Worm (Caenorhabditis elegans): Measurements from ENCODE around the gene fbxa-1.

The fbxa-1 gene

ce11 chrIII:2304149-2304548, 3.8 kb downstream of the fbxa-1 start:
- TF ChIP-seq him-1 (tag; optimal IDR thresholded peaks at IDR 0.05) (no peak), W03F9.2 (tag; optimal IDR thresholded peaks at IDR 0.05) (no peak), dao-5 (tag; optimal IDR thresholded peaks at IDR 0.05) (no peak)

ce11 chrIII:2294736-2295135, 13.2 kb downstream of the fbxa-1 start:
- TF ChIP-seq him-1 (tag; optimal IDR thresholded peaks at IDR 0.05) = no peak
- TF ChIP-seq W03F9.2 (tag; optimal IDR thresholded peaks at IDR 0.05) = no peak
- no peak for TF ChIP-seq dao-5 (tag; optimal IDR thresholded peaks at IDR 0.05)

- TF ChIP-seq dao-5 (tag; optimal IDR thresholded peaks at IDR 0.05) = no peak
- no peak for TF ChIP-seq him-1 (tag; optimal IDR thresholded peaks at IDR 0.05)
- no peak for TF ChIP-seq W03F9.2 (tag; optimal IDR thresholded peaks at IDR 0.05)
These were observed 16.8 kb downstream of the fbxa-1 start, which contains the start of gene fbxa-219 for ce11 chrIII:2291139-2291538. TSS of gene fbxa-219 (plus strand) at chrIII:2291415.

ce11 chrIII:2288261-2288660, 19.7 kb downstream of the fbxa-1 start:
- TF ChIP-seq dao-5 (tag; optimal IDR thresholded peaks at IDR 0.05) (no peak), W03F9.2 (tag; optimal IDR thresholded peaks at IDR 0.05) (no peak), him-1 (tag; optimal IDR thresholded peaks at IDR 0.05) (no peak)

- TF ChIP-seq dao-5 (tag; optimal IDR thresholded peaks at IDR 0.05) (no peak), him-1 (tag; optimal IDR thresholded peaks at IDR 0.05) (no peak), W03F9.2 (tag; optimal IDR thresholded peaks at IDR 0.05) (no peak)
These were observed 24.5 kb downstream of the fbxa-1 start for ce11 chrIII:2283341-2283847.

ce11 chrIII:2281975-2282957, 25.7 kb downstream of the fbxa-1 start, which contains the start of gene Y54F10BM.3:
TSS of gene Y54F10BM.3 (plus strand) at chrIII:2282025.
- no peak for TF ChIP-seq W03F9.2 (tag; optimal IDR thresholded peaks at IDR 0.05)
- TF ChIP-seq him-1 (tag; optimal IDR thresholded peaks at IDR 0.05) = no peak
- no peak for TF ChIP-seq dao-5 (tag; optimal IDR thresholded peaks at IDR 0.05)

ce11 chrIII:2280569-2280968, 27.4 kb downstream of the fbxa-1 start, which contains the start of gene Y54F10BM.22:
TSS of gene Y54F10BM.22 (plus strand) at chrIII:2280899.
- TF ChIP-seq him-1 (tag; optimal IDR thresholded peaks at IDR 0.05) = no peak
- no peak for TF ChIP-seq dao-5 (tag; optimal IDR thresholded peaks at IDR 0.05)
- no peak for TF ChIP-seq W03F9.2 (tag; optimal IDR thresholded peaks at IDR 0.05)

- TF ChIP-seq dao-5 (tag; optimal IDR thresholded peaks at IDR 0.05) = no peak
- no peak for TF ChIP-seq him-1 (tag; optimal IDR thresholded peaks at IDR 0.05)
- TF ChIP-seq W03F9.2 (tag; optimal IDR thresholded peaks at IDR 0.05) = no peak
These were observed 28.5 kb downstream of the fbxa-1 start, which contains the start of gene Y54F10BM.23 for ce11 chrIII:2279457-2279856. TSS of gene Y54F10BM.23 (minus strand) at chrIII:2279557.

ce11 chrIII:2276842-2277241, 31.1 kb downstream of the fbxa-1 start, which contains the start of gene Y54F10BM.21:
TSS of gene Y54F10BM.21 (plus strand) at chrIII:2277142.
- no peak for TF ChIP-seq him-1 (tag; optimal IDR thresholded peaks at IDR 0.05)
- TF ChIP-seq dao-5 (tag; optimal IDR thresholded peaks at IDR 0.05) = no peak
- no peak for TF ChIP-seq W03F9.2 (tag; optimal IDR thresholded peaks at IDR 0.05)

ce11 chrIII:2272732-2273131, 35.2 kb downstream of the fbxa-1 start, which contains the start of gene fbxa-39:
TSS of gene fbxa-39 (plus strand) at chrIII:2273032.
- no peak for TF ChIP-seq W03F9.2 (tag; optimal IDR thresholded peaks at IDR 0.05)
- no peak for TF ChIP-seq him-1 (tag; optimal IDR thresholded peaks at IDR 0.05)
- TF ChIP-seq dao-5 (tag; optimal IDR thresholded peaks at IDR 0.05) = no peak

ce11 chrIII:2272075-2272474, 35.9 kb downstream of the fbxa-1 start, which contains the start of gene fbxa-48:
TSS of gene fbxa-48 (minus strand) at chrIII:2272175.
- TF ChIP-seq him-1 (tag; optimal IDR thresholded peaks at IDR 0.05) = no peak
- no peak for TF ChIP-seq W03F9.2 (tag; optimal IDR thresholded peaks at IDR 0.05)
- TF ChIP-seq dao-5 (tag; optimal IDR thresholded peaks at IDR 0.05) = no peak

- no peak for TF ChIP-seq him-1 (tag; optimal IDR thresholded peaks at IDR 0.05)
- no peak for TF ChIP-seq W03F9.2 (tag; optimal IDR thresholded peaks at IDR 0.05)
- no peak for TF ChIP-seq dao-5 (tag; optimal IDR thresholded peaks at IDR 0.05)
These were observed 41.8 kb downstream of the fbxa-1 start, which contains the start of gene fbxa-9 for ce11 chrIII:2265986-2266701. TSS of gene fbxa-9 (plus strand) at chrIII:2266651.

- TF ChIP-seq him-1 (tag; optimal IDR thresholded peaks at IDR 0.05) (no peak), W03F9.2 (tag; optimal IDR thresholded peaks at IDR 0.05) (no peak), dao-5 (tag; optimal IDR thresholded peaks at IDR 0.05) (no peak)
These were observed 45.0 kb downstream of the fbxa-1 start, which contains the start of gene Y54F10BM.6 for ce11 chrIII:2262942-2263341. TSS of gene Y54F10BM.6 (plus strand) at chrIII:2263242.

Data from whole organism, L4/young adult.